Fruit fly (Drosophila melanogaster): Measurements from ENCODE around the gene Ilp3.

Gene Ilp3

dm6 chr3L:9764915-9765709 lies 36.8 kb downstream of the Ilp3 start (continued):
- TF ChIP-seq nerfin-1 (tag; optimal IDR thresholded peaks at IDR 0.05): no peak
- no peak for TF ChIP-seq CG9727 (GFP tag; optimal IDR thresholded peaks at IDR 0.05)
- TF ChIP-seq vvl (GFP tag; IDR thresholded peaks at IDR 0.05): peak; percentile 46; the same call in 1 of the 2 replicates
- no peak for TF ChIP-seq run (tag; optimal IDR thresholded peaks at IDR 0.05)
- TF ChIP-seq gsb-n (tag; optimal IDR thresholded peaks at IDR 0.05): no peak
- TF ChIP-seq Opbp (GFP tag; IDR thresholded peaks at IDR 0.05; ENCODE audit: partially characterized antibody): no peak
- TF ChIP-seq CG1233 (GFP tag; optimal IDR thresholded peaks at IDR 0.05): no peak
- no peak for TF ChIP-seq CG10654 (GFP tag; optimal IDR thresholded peaks at IDR 0.05)
- TF ChIP-seq CG11504 (tag; optimal IDR thresholded peaks at IDR 0.05): peak; percentile 31
- no peak for TF ChIP-seq CG15269 (tag; optimal IDR thresholded peaks at IDR 0.05)
- TF ChIP-seq E2f2 (GFP tag; IDR thresholded peaks at IDR 0.05): no peak
- peak; percentile 23; the same call in 1 of the 2 replicates for TF ChIP-seq Drgx (GFP tag; IDR thresholded peaks at IDR 0.05)
- TF ChIP-seq Antp (GFP tag; optimal IDR thresholded peaks at IDR 0.05): no peak
- TF ChIP-seq kay (GFP tag; optimal IDR thresholded peaks at IDR 0.05): no peak
- no peak for TF ChIP-seq CG4820 (GFP tag; optimal IDR thresholded peaks at IDR 0.05)
- 0 out of 3 replicates have a peak, but pooled peaks have one; percentile 21 for TF ChIP-seq row (GFP tag; IDR thresholded peaks at IDR 0.05)
- 0 out of 3 replicates have a peak, but pooled peaks have one; percentile 24 for TF ChIP-seq H15 (GFP tag; IDR thresholded peaks at IDR 0.05)
- TF ChIP-seq ftz-f1 (GFP tag; optimal IDR thresholded peaks at IDR 0.05): no peak
- no peak for TF ChIP-seq tup (GFP tag; optimal IDR thresholded peaks at IDR 0.05)
- no peak for TF ChIP-seq CG15601 (tag; optimal IDR thresholded peaks at IDR 0.05)
- TF ChIP-seq lab (GFP tag; optimal IDR thresholded peaks at IDR 0.05): no peak
- TF ChIP-seq CG31365 (tag; optimal IDR thresholded peaks at IDR 0.05): no peak
- TF ChIP-seq Asciz (GFP tag; optimal IDR thresholded peaks at IDR 0.05): no peak
- TF ChIP-seq Chrac-16 (GFP tag; optimal IDR thresholded peaks at IDR 0.05): no peak
- TF ChIP-seq fru (optimal IDR thresholded peaks at IDR 0.05): no peak
- no peak for TF ChIP-seq CG3838 (GFP tag; optimal IDR thresholded peaks at IDR 0.05)
- TF ChIP-seq CG6765 (GFP tag; optimal IDR thresholded peaks at IDR 0.05): no peak
- TF ChIP-seq sna (GFP tag; IDR thresholded peaks at IDR 0.05; ENCODE audit: partially characterized antibody): no peak
- TF ChIP-seq Hr51 (GFP tag; optimal IDR thresholded peaks at IDR 0.05): peak in 1 of 2 experiments; percentile 27
- TF ChIP-seq CG12744 (GFP tag; optimal IDR thresholded peaks at IDR 0.05): no peak
- TF ChIP-seq Hr78 (GFP tag; optimal IDR thresholded peaks at IDR 0.05): no peak
- TF ChIP-seq hbn (GFP tag; IDR thresholded peaks at IDR 0.05; ENCODE audit: partially characterized antibody): no peak
- no peak for TF ChIP-seq tap (tag; optimal IDR thresholded peaks at IDR 0.05)
- no peak for TF ChIP-seq CG6791 (GFP tag; IDR thresholded peaks at IDR 0.05; ENCODE audit: partially characterized antibody)
- no peak for TF ChIP-seq ap (GFP tag; IDR thresholded peaks at IDR 0.05)
- TF ChIP-seq CG11560 (tag; IDR thresholded peaks at IDR 0.05): no peak
- TF ChIP-seq BEAF-32 (GFP tag; optimal IDR thresholded peaks at IDR 0.05): no peak
- TF ChIP-seq CG6272 (GFP tag; IDR thresholded peaks at IDR 0.05): no peak
- peak; percentile 5 for TF ChIP-seq CG18262 (tag; optimal IDR thresholded peaks at IDR 0.05)
- no peak for TF ChIP-seq Spps (tag; optimal IDR thresholded peaks at IDR 0.05)
- no peak for TF ChIP-seq ato (GFP tag; IDR thresholded peaks at IDR 0.05; ENCODE audit: partially characterized antibody)
- TF ChIP-seq CG12236 (GFP tag; optimal IDR thresholded peaks at IDR 0.05): no peak
- no peak for TF ChIP-seq dpn (GFP tag; optimal IDR thresholded peaks at IDR 0.05)
- TF ChIP-seq CG17361 (GFP tag; IDR thresholded peaks at IDR 0.05): peak; percentile 34; the same call in 1 of the 3 replicates
- no peak for TF ChIP-seq prd (optimal IDR thresholded peaks at IDR 0.05)
- 0 out of 3 replicates have a peak, but pooled peaks have one; percentile 7 for TF ChIP-seq prd (GFP tag; IDR thresholded peaks at IDR 0.05)
- TF ChIP-seq C15 (GFP tag; IDR thresholded peaks at IDR 0.05): no peak
- no peak for TF ChIP-seq sc (optimal IDR thresholded peaks at IDR 0.05)
- no peak for TF ChIP-seq sc (GFP tag; optimal IDR thresholded peaks at IDR 0.05)
